Fruit fly (Drosophila melanogaster): ENCODE data around the gene Trx2.

The Trx2 gene

DNA sequence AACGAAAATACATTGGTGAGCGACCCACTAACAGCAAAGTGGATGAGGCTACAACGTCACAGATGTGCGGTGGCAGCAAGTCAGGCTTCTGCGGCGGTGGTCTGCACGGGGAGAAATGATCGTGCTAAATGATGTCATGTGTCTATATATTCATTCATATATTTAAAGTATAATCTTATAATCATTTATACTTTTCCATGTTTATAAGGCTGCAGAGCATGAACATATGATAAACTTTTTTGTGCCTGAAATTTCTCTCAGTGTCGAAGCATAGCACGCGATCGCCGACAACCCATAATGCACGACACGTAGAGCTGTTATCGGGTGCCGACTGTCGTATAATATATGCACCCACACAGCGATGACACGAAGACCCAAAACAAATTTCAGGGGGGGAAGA lies 14.6 kb upstream of the Trx2 start (continued):
- peak; percentile 83 for TF ChIP-seq CG32767 (GFP tag; IDR thresholded peaks at IDR 0.05)
- peak; percentile 75 for TF ChIP-seq H2.0 (GFP tag; IDR thresholded peaks at IDR 0.05)
- TF ChIP-seq crp (GFP tag; optimal IDR thresholded peaks at IDR 0.05): no peak
- TF ChIP-seq HLH4C (GFP tag; IDR thresholded peaks at IDR 0.05; ENCODE audit: partially characterized antibody): no peak
- peak; percentile 56 for TF ChIP-seq Gsc (GFP tag; IDR thresholded peaks at IDR 0.05)
- no peak for TF ChIP-seq CG17568 (GFP tag; optimal IDR thresholded peaks at IDR 0.05)
- TF ChIP-seq CG33557 (GFP tag; optimal IDR thresholded peaks at IDR 0.05): peak; percentile 73
- TF ChIP-seq lbe (GFP tag; optimal IDR thresholded peaks at IDR 0.05): no peak
- peak; percentile 90 for TF ChIP-seq ci (GFP tag; IDR thresholded peaks at IDR 0.05)
- no peak for TF ChIP-seq Neu2 (GFP tag; optimal IDR thresholded peaks at IDR 0.05; ENCODE audit: borderline replicate concordance)
- no peak for TF ChIP-seq CG9437 (GFP tag; optimal IDR thresholded peaks at IDR 0.05)
- TF ChIP-seq CG15073 (GFP tag; optimal IDR thresholded peaks at IDR 0.05): no peak
- TF ChIP-seq CG1602 (GFP tag; optimal IDR thresholded peaks at IDR 0.05): peak; percentile 48
- TF ChIP-seq CG13775 (GFP tag; optimal IDR thresholded peaks at IDR 0.05): peak; percentile 59
- TF ChIP-seq wek (GFP tag; optimal IDR thresholded peaks at IDR 0.05): no peak
- no peak for TF ChIP-seq CG10274 (GFP tag; optimal IDR thresholded peaks at IDR 0.05)
- TF ChIP-seq Dref (GFP tag; IDR thresholded peaks at IDR 0.05): no peak
- no peak for TF ChIP-seq Dip2 (GFP tag; IDR thresholded peaks at IDR 0.05)
- TF ChIP-seq slbo (GFP tag; IDR thresholded peaks at IDR 0.05): peak; percentile 44; the same call in 1 of the 2 replicates
- peak; percentile 76 for TF ChIP-seq grau (tag; optimal IDR thresholded peaks at IDR 0.05)
- TF ChIP-seq ERR (GFP tag; optimal IDR thresholded peaks at IDR 0.05): no peak
- TF ChIP-seq Vsx1 (GFP tag; optimal IDR thresholded peaks at IDR 0.05): peak; percentile 29
- TF ChIP-seq CG7271 (tag; optimal IDR thresholded peaks at IDR 0.05): peak; percentile 5
- TF ChIP-seq eyg (GFP tag; optimal IDR thresholded peaks at IDR 0.05): no peak
- peak in 1 of 2 experiments; percentile 34 for TF ChIP-seq dpn (GFP tag; optimal IDR thresholded peaks at IDR 0.05)
- TF ChIP-seq gsb-n (tag; optimal IDR thresholded peaks at IDR 0.05): peak; percentile 72
- peak; percentile 51; the same call in 1 of the 2 replicates for TF ChIP-seq CG4730 (GFP tag; IDR thresholded peaks at IDR 0.05)
- peak; percentile 76 for TF ChIP-seq CG4424 (GFP tag; optimal IDR thresholded peaks at IDR 0.05)
- TF ChIP-seq ac (GFP tag; optimal IDR thresholded peaks at IDR 0.05): peak; percentile 65
- peak; percentile 81 for TF ChIP-seq CG32772 (GFP tag; IDR thresholded peaks at IDR 0.05)
- peak; percentile 82 for TF ChIP-seq lmd (GFP tag; IDR thresholded peaks at IDR 0.05)
- TF ChIP-seq insv (GFP tag; optimal IDR thresholded peaks at IDR 0.05): no peak
- no peak; the same call in none of the 2 replicates for TF ChIP-seq Drgx (GFP tag; IDR thresholded peaks at IDR 0.05)
- peak; percentile 32 for TF ChIP-seq odd (GFP tag; optimal IDR thresholded peaks at IDR 0.05)
- TF ChIP-seq Gug (GFP tag; IDR thresholded peaks at IDR 0.05): peak; percentile 63; the same call in 3 of the 4 replicates
- no peak for TF ChIP-seq fu2 (GFP tag; optimal IDR thresholded peaks at IDR 0.05)
- no peak for TF ChIP-seq CG16813 (GFP tag; IDR thresholded peaks at IDR 0.05; ENCODE audit: partially characterized antibody)
- TF ChIP-seq CG12769 (tag; optimal IDR thresholded peaks at IDR 0.05): no peak
- peak; percentile 29; the same call in 2 of the 3 replicates for TF ChIP-seq B-H1 (GFP tag; IDR thresholded peaks at IDR 0.05)
- TF ChIP-seq Fer3 (tag; optimal IDR thresholded peaks at IDR 0.05): no peak
- TF ChIP-seq CG13424 (tag; optimal IDR thresholded peaks at IDR 0.05): peak; percentile 61
- TF ChIP-seq Jarid2 (GFP tag; optimal IDR thresholded peaks at IDR 0.05): peak; percentile 14
- TF ChIP-seq p53 (GFP tag; optimal IDR thresholded peaks at IDR 0.05): no peak
- TF ChIP-seq CG17186 (GFP tag; optimal IDR thresholded peaks at IDR 0.05): no peak
- TF ChIP-seq CG15601 (tag; optimal IDR thresholded peaks at IDR 0.05): peak; percentile 28
- no peak for TF ChIP-seq cas (GFP tag; IDR thresholded peaks at IDR 0.05)
- peak; percentile 66 for TF ChIP-seq dmrt99B (tag; optimal IDR thresholded peaks at IDR 0.05)
- TF ChIP-seq CG31224 (GFP tag; IDR thresholded peaks at IDR 0.05): peak; percentile 59
- TF ChIP-seq CG10959 (GFP tag; IDR thresholded peaks at IDR 0.05): peak; percentile 86
- peak; percentile 13 for TF ChIP-seq salm (tag; optimal IDR thresholded peaks at IDR 0.05)
- no peak for TF ChIP-seq CG15269 (tag; optimal IDR thresholded peaks at IDR 0.05)
